Worm (Caenorhabditis elegans): Measurements from ENCODE around the gene B0336.7.

ce11 chrIII:5743084-5743483 lies 45.9 kb upstream of the B0336.7 start, which contains the start of gene B0244.15:
- TF ChIP-seq pqm-1 (tag; optimal IDR thresholded peaks at IDR 0.05) = no peak
- TF ChIP-seq egl-27 (tag; optimal IDR thresholded peaks at IDR 0.05) = no peak
- TF ChIP-seq mes-2 (tag; optimal IDR thresholded peaks at IDR 0.05; ENCODE audit: poor library complexity, severe bottlenecking) = no peak
- no peak for TF ChIP-seq zag-1 (tag; optimal IDR thresholded peaks at IDR 0.05)

Measured in whole organism, L4 larva.